Worm (Caenorhabditis elegans): ENCODE measurements around the gene nspd-2.

nspd-2 gene

ce11 chrIV:9873837-9874236, 30.0 kb downstream of the nspd-2 start (continued):
- TF ChIP-seq mxl-2 (GFP tag; conservative IDR thresholded peaks at IDR 0.05) (no peak), nhr-102 (tag; optimal IDR thresholded peaks at IDR 0.05) (no peak), zag-1 (tag; optimal IDR thresholded peaks at IDR 0.05) (no peak), Y48G9A.11 (GFP tag; IDR thresholded peaks at IDR 0.05) (no peak), daf-16 (GFP tag; optimal IDR thresholded peaks at IDR 0.05) (no peak), daf-16 (tag; optimal IDR thresholded peaks at IDR 0.05) (peak; percentile 42), vab-7 (GFP tag; IDR thresholded peaks at IDR 0.05) (no peak), duxl-1 (tag; optimal IDR thresholded peaks at IDR 0.05; ENCODE audit: poor library complexity) (no peak), arid-1 (GFP tag; conservative IDR thresholded peaks at IDR 0.05) (no peak), skn-1 (tag; optimal IDR thresholded peaks at IDR 0.05) (no peak), aha-1 (tag) (peak; percentile 60), madf-5 (GFP tag; IDR thresholded peaks at IDR 0.05) (no peak), lim-7 (GFP tag; IDR thresholded peaks at IDR 0.05) (no peak), zip-11 (GFP tag; IDR thresholded peaks at IDR 0.05) (no peak), pha-4 (GFP tag; IDR thresholded peaks at IDR 0.05) (no peak), pha-4 (tag; optimal IDR thresholded peaks at IDR 0.05) (no peak), zfp-2 (tag; optimal IDR thresholded peaks at IDR 0.05) (no peak), saeg-2 (GFP tag; IDR thresholded peaks at IDR 0.05) (no peak), hif-1 (tag; optimal IDR thresholded peaks at IDR 0.05) (peak in 1 of 2 experiments; percentile 8), lir-3 (tag; optimal IDR thresholded peaks at IDR 0.05) (no peak)

ce11 chrIV:9875646-9876045, 31.8 kb downstream of the nspd-2 start:
- TF ChIP-seq php-3 (GFP tag; IDR thresholded peaks at IDR 0.05), result 0 out of 2 replicates have a peak, but pooled peaks have one; percentile 20
- TF ChIP-seq hlh-30 (tag; optimal IDR thresholded peaks at IDR 0.05; ENCODE audit: insufficient read depth), result peak; percentile 76
- peak; percentile 44 for TF ChIP-seq T20F7.1 (GFP tag; optimal IDR thresholded peaks at IDR 0.05)
- peak; percentile 87 for TF ChIP-seq nhr-28 (tag; optimal IDR thresholded peaks at IDR 0.05)
- TF ChIP-seq nhr-42 (GFP tag; IDR thresholded peaks at IDR 0.05), result no peak
- TF ChIP-seq zfp-2 (tag; optimal IDR thresholded peaks at IDR 0.05), result no peak
- no peak for TF ChIP-seq pha-4 (GFP tag; IDR thresholded peaks at IDR 0.05)
- no peak for TF ChIP-seq pha-4 (tag; optimal IDR thresholded peaks at IDR 0.05)
- peak; percentile 74 for TF ChIP-seq dve-1 (tag; optimal IDR thresholded peaks at IDR 0.05; ENCODE audit: insufficient read depth)
- peak; percentile 81 for TF ChIP-seq nhr-48 (tag; optimal IDR thresholded peaks at IDR 0.05)
- TF ChIP-seq mdl-1 (tag; optimal IDR thresholded peaks at IDR 0.05), result peak in 1 of 2 experiments; percentile 81
- TF ChIP-seq mep-1 (tag; optimal IDR thresholded peaks at IDR 0.05), result peak; percentile 50
- no peak for TF ChIP-seq unc-39 (tag; optimal IDR thresholded peaks at IDR 0.05)
- peak in 1 of 2 experiments; percentile 60 for TF ChIP-seq lsy-2 (tag; optimal IDR thresholded peaks at IDR 0.05)
- peak; percentile 92 for TF ChIP-seq dmd-6 (GFP tag; IDR thresholded peaks at IDR 0.05)
- peak; percentile 11 for TF ChIP-seq pqm-1 (tag; optimal IDR thresholded peaks at IDR 0.05)
- TF ChIP-seq R02D3.7 (tag; optimal IDR thresholded peaks at IDR 0.05), result no peak
- TF ChIP-seq cey-2 (tag; optimal IDR thresholded peaks at IDR 0.05; ENCODE audit: borderline replicate concordance, insufficient read depth), result peak; percentile 44
- peak in 1 of 2 experiments; percentile 43 for TF ChIP-seq unc-62 (GFP tag; optimal IDR thresholded peaks at IDR 0.05 in 1 of 2)
- TF ChIP-seq unc-62 (tag; optimal IDR thresholded peaks at IDR 0.05), result no peak
- peak; percentile 14 for TF ChIP-seq dpl-1 (GFP tag; optimal IDR thresholded peaks at IDR 0.05)
- no peak for TF ChIP-seq daf-16 (GFP tag; optimal IDR thresholded peaks at IDR 0.05)
- peak; percentile 88 for TF ChIP-seq daf-16 (tag; optimal IDR thresholded peaks at IDR 0.05)
- TF ChIP-seq hlh-11 (tag; optimal IDR thresholded peaks at IDR 0.05), result peak; percentile 80
- TF ChIP-seq mxl-3 (GFP tag; optimal IDR thresholded peaks at IDR 0.05), result peak; percentile 90
- no peak for TF ChIP-seq set-16 (GFP tag; IDR thresholded peaks at IDR 0.05)
